Fruit fly (Drosophila melanogaster) whole organism, pupa: ENCODE data around the gene Rab1.

Source experiments
- CG10348 ChIP-seq: fragments of 200-800 bp; sonication (Bioruptor generic); IDR thresholded peaks from 2 replicates; pipeline ENCODE4 v1.3.6; 2022; ENCODE audit warnings: missing biosample characterization, missing genetic modification characterization
- CG12605 ChIP-seq: fragments of 200-800 bp; sonication (Bioruptor generic); IDR thresholded peaks from 2 replicates; pipeline ENCODE4 v1.3.6; 2022; ENCODE audit warnings: missing biosample characterization, missing genetic modification characterization
- CG13204 ChIP-seq: fragments of 200-800 bp; sonication (Bioruptor generic); optimal IDR thresholded peaks from 2 replicates; lab custom pipeline; 2018; ENCODE audit warnings: missing biosample characterization, mild to moderate bottlenecking, missing genetic modification characterization, moderate library complexity
- CG14655 ChIP-seq: fragments of 200-800 bp; sonication (Bioruptor generic); optimal IDR thresholded peaks from 3 replicates; lab custom pipeline; 2017; ENCODE audit warnings: mild to moderate bottlenecking, missing biosample characterization, missing genetic modification reagents, missing genetic modification characterization
- CG15710 ChIP-seq: fragments of 200-800 bp; sonication (Bioruptor generic); optimal IDR thresholded peaks from 2 replicates; lab custom pipeline; 2018; ENCODE audit warnings: missing biosample characterization, mild to moderate bottlenecking, missing genetic modification characterization, moderate library complexity
- CG17806 ChIP-seq: fragments of 200-800 bp; sonication (Bioruptor generic); optimal IDR thresholded peaks from 2 replicates; lab custom pipeline; 2018; ENCODE audit warnings: missing biosample characterization, mild to moderate bottlenecking, missing genetic modification characterization, moderate library complexity
- CG32121 ChIP-seq: fragments of 200-800 bp; sonication (Bioruptor generic); IDR thresholded peaks from 2 replicates; pipeline ENCODE4 v1.3.6; 2022; ENCODE audit warnings: missing biosample characterization, missing genetic modification characterization
- CG34367 ChIP-seq: fragments of 200-800 bp; sonication (Bioruptor generic); optimal IDR thresholded peaks from 2 replicates; lab custom pipeline; 2018; ENCODE audit warnings: missing biosample characterization, mild to moderate bottlenecking, missing genetic modification characterization
- CG4496 ChIP-seq: fragments of 200-800 bp; sonication (Bioruptor generic); IDR thresholded peaks from 3 replicates; pipeline ENCODE4 v1.3.6; 2022; ENCODE audit warnings: missing biosample characterization, missing genetic modification characterization
- CG8159 ChIP-seq: fragments of 200-800 bp; sonication (Bioruptor generic); optimal IDR thresholded peaks from 3 replicates; lab custom pipeline; 2018; ENCODE audit warnings: missing biosample characterization, mild to moderate bottlenecking, missing genetic modification characterization, moderate library complexity
- CG8301 ChIP-seq: fragments of 200-800 bp; sonication (Bioruptor generic); optimal IDR thresholded peaks from 2 replicates; lab custom pipeline; 2018; ENCODE audit warnings: missing biosample characterization, mild to moderate bottlenecking, missing genetic modification characterization
- CG9948 ChIP-seq: fragments of 200-800 bp; sonication (Bioruptor generic); optimal IDR thresholded peaks from 2 replicates; lab custom pipeline; 2018; ENCODE audit warnings: missing biosample characterization, mild to moderate bottlenecking, missing genetic modification characterization, moderate library complexity
- D1 ChIP-seq: fragments of 200-800 bp; sonication (Bioruptor generic); optimal IDR thresholded peaks from 2 replicates; lab custom pipeline; 2018; ENCODE audit warnings: missing biosample characterization, mild to moderate bottlenecking, missing genetic modification characterization, moderate library complexity
- EcR ChIP-seq: fragments of 200-800 bp; sonication (Bioruptor generic); optimal IDR thresholded peaks from 3 replicates; lab custom pipeline; 2019; ENCODE audit warnings: missing biosample characterization, missing genetic modification characterization, mild to moderate bottlenecking, moderate library complexity, missing genetic modification reagents
- Ets98B ChIP-seq: fragments of 200-800 bp; sonication (Bioruptor generic); IDR thresholded peaks from 2 replicates; pipeline ENCODE4 v1.3.6; 2022; ENCODE audit warnings: missing biosample characterization, missing genetic modification characterization
- Pif1A ChIP-seq: fragments of 200-800 bp; sonication (Bioruptor generic); optimal IDR thresholded peaks from 3 replicates; lab custom pipeline; 2016; ENCODE audit warnings: missing biosample characterization, missing genetic modification characterization
- Pif1B ChIP-seq: fragments of 200-800 bp; sonication (Bioruptor generic); optimal IDR thresholded peaks from 3 replicates; lab custom pipeline; 2016; ENCODE audit warnings: missing biosample characterization, missing genetic modification characterization
- Snoo ChIP-seq: fragments of 200-800 bp; sonication (Bioruptor generic); optimal IDR thresholded peaks from 3 replicates; lab custom pipeline; 2017; ENCODE audit warnings: missing biosample characterization, mild to moderate bottlenecking, missing genetic modification characterization, inconsistent platforms
- fd96Ca ChIP-seq: fragments of 200-800 bp; sonication (Bioruptor generic); IDR thresholded peaks from 3 replicates; pipeline ENCODE4 v1.3.6; 2022; ENCODE audit warnings: missing biosample characterization, missing genetic modification characterization
- gl ChIP-seq: fragments of 200-800 bp; sonication (Bioruptor generic); optimal IDR thresholded peaks from 2 replicates; lab custom pipeline; 2018; ENCODE audit warnings: missing biosample characterization, mild to moderate bottlenecking, missing genetic modification characterization
- rn ChIP-seq: fragments of 200-800 bp; sonication (Bioruptor generic); IDR thresholded peaks from 2 replicates; pipeline ENCODE4 v1.3.6; 2022; ENCODE audit warnings: missing biosample characterization, missing genetic modification characterization

Gene Rab1

DNA sequence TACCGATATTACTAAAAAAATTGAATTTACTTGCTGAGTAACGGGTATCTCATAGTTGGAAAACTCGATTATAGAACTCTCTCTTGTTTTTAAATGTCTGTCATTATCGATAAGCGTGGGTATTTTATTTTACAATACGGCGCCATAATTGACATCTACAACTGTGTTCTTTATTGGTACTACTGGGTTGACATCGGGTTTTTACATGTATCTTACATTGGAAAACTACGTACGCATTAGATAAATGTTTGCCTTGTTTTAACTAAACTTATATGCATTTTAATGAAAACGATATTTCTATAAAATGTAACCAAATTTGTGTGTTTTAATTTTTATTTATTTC lies 26.8 kb upstream of the Rab1 start:
- TF ChIP-seq D1 = no peak
- no peak for TF ChIP-seq CG15710
- no peak for TF ChIP-seq CG8159 (tag; lab: Kevin White, UChicago)
- no peak for TF ChIP-seq rn
- no peak for TF ChIP-seq Ets98B (GFP tag; lab: Robert Waterston, UW)
- TF ChIP-seq Snoo = no peak
- no peak for TF ChIP-seq CG9948 (tag; lab: Kevin White, UChicago)

- no peak for TF ChIP-seq rn
- TF ChIP-seq Ets98B (GFP tag; lab: Robert Waterston, UW) = 0 out of 2 replicates have a peak, but pooled peaks have one; percentile 20
- TF ChIP-seq Pif1B (GFP tag; lab: Kevin White, UChicago) = no peak
- no peak for TF ChIP-seq CG8159 (tag; lab: Kevin White, UChicago)
- TF ChIP-seq Snoo = no peak
- no peak for TF ChIP-seq D1
- peak; percentile 82 for TF ChIP-seq EcR (GFP tag; lab: Kevin White, UChicago)
- TF ChIP-seq gl (tag; lab: Kevin White, UChicago) = no peak
- peak; percentile 1 for TF ChIP-seq Pif1A
- no peak for TF ChIP-seq CG13204 (GFP tag; lab: Kevin White, UChicago)
- no peak for TF ChIP-seq CG10348
- TF ChIP-seq, all 21 proteins: peak for 3
These were observed 26.1 kb upstream of the Rab1 start for dm6 chr3R:21295004-21295403.

DNA sequence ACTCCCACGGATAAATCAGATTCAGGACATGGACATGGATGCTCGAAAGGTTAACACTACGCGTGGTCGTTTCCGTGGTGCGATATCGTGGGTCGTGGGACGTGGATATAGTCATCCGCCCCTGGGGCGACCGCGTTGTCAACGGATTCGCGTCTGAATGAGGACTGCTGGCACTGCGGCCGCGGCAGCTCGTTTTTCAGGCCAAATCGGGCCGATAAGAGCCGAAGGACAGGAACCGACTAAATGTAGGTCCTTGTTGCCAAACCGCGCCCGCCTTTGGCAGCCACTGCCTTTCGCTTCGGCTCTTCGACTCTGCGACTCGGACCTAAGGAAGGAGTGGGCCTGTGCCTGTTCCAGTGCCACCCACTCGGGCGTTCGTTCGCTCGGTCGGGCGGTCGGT lies 25.0 kb upstream of the Rab1 start, which contains the start of gene SIFaR:
TSS of gene SIFaR (minus strand) at position 166 of the 400 bp plus-strand sequence.
- no peak for TF ChIP-seq CG8159 (tag; lab: Kevin White, UChicago)

DNA sequence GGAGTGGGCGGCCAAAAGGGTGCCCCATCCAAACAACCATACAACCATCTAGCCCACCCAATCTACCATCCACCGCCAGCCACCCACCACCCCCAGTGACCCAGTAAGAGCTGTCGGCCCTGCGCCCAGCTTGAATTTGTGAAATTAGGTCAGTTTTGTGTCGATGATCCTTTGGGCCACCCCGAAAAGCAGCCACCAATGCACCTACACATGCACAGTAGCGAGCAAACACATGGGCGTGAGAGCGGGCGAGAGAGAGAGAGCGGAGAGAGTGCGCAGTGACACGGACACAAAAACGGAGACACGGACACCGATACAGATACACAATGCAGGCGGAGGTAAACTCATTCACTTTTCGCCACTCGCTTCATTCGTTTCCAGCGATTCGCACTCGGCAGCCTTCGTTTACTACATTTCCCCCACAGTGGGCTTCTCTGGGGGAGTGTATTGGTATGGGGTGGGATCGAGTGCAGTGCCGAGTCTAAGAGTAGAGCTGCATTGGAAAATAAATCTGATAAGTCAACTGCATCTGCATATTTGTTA lies 20.3 kb upstream of the Rab1 start:
- TF ChIP-seq CG34367 (tag; lab: Kevin White, UChicago) = no peak
- TF ChIP-seq EcR (GFP tag; lab: Kevin White, UChicago) = peak; percentile 85
- no peak for TF ChIP-seq CG17806 (tag; lab: Kevin White, UChicago)

- TF ChIP-seq CG8159 (tag; lab: Kevin White, UChicago) = no peak
- TF ChIP-seq CG34367 (tag; lab: Kevin White, UChicago) = no peak
- TF ChIP-seq CG4496 (GFP tag; lab: Robert Waterston, UW) = no peak
- TF ChIP-seq gl (tag; lab: Kevin White, UChicago) = no peak
- TF ChIP-seq rn = no peak
- no peak for TF ChIP-seq fd96Ca (GFP tag; lab: Robert Waterston, UW)
- TF ChIP-seq CG10348 = no peak
- TF ChIP-seq CG9948 (tag; lab: Kevin White, UChicago) = no peak
- no peak for TF ChIP-seq CG8301 (tag; lab: Kevin White, UChicago)
- no peak for TF ChIP-seq Pif1B (GFP tag; lab: Kevin White, UChicago)
- TF ChIP-seq CG32121 (GFP tag; lab: Robert Waterston, UW) = no peak
- no peak for TF ChIP-seq CG17806 (tag; lab: Kevin White, UChicago)
- no peak for TF ChIP-seq Snoo
- no peak for TF ChIP-seq EcR (GFP tag; lab: Kevin White, UChicago)
- no peak for TF ChIP-seq CG15710
- no peak for TF ChIP-seq CG12605 (GFP tag; lab: Robert Waterston, UW)
- no peak for TF ChIP-seq CG13204 (GFP tag; lab: Kevin White, UChicago)
- TF ChIP-seq Ets98B (GFP tag; lab: Robert Waterston, UW) = no peak
- no peak for TF ChIP-seq CG14655
- TF ChIP-seq D1 = no peak
These were observed 19.6 kb upstream of the Rab1 start for dm6 chr3R:21288462-21288861.

DNA sequence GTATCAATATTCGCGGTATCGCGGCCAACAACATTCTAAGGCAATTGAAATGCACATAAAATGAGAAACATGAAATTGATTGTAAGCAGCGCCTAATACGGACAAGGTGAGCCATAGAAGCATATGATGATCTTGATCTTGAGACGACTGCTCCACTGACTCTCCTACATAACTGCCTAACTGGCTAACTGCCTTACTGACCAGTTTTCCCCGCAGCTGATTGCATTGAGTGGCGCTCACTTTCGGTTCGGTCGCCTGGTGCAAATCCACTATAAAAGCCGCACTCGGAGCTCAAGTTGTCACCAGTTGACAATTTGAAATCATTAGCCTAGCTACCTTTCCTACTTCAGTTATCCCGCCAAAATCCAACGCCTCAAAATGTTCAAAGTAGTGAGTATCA lies 14.0 kb upstream of the Rab1 start, which contains the start of gene CG17298:
TSS of gene CG17298 (plus strand) at position 301 of the 400 bp plus-strand sequence.
- no peak for TF ChIP-seq CG13204 (GFP tag; lab: Kevin White, UChicago)
- TF ChIP-seq gl (tag; lab: Kevin White, UChicago) = no peak
- no peak for TF ChIP-seq CG17806 (tag; lab: Kevin White, UChicago)
- no peak for TF ChIP-seq CG32121 (GFP tag; lab: Robert Waterston, UW)
- no peak for TF ChIP-seq CG12605 (GFP tag; lab: Robert Waterston, UW)
- TF ChIP-seq CG8301 (tag; lab: Kevin White, UChicago) = no peak

DNA sequence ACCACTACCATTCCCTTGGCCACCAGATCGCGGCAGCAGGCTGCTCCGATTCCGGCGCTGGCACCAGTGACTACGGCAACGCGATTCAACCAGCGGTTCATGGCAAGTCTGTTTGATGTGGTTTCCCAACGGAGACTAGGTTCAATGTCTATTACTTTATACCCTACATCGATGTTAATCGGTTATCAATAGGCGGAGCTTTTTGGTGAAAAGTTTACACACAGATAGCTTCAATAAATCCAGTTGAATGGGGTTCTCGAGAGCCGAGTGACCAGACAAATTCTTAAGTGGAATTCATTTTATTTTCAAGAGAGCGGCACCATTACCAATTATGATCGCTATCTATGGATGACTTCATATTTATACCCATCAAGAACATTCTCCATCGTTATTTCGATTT lies 7.3 kb upstream of the Rab1 start, which contains the start of gene CG3301:
TSS of gene CG3301 (minus strand) at position 139 of the 400 bp plus-strand sequence.
- no peak for TF ChIP-seq CG15710
- TF ChIP-seq CG34367 (tag; lab: Kevin White, UChicago) = no peak
- no peak for TF ChIP-seq CG12605 (GFP tag; lab: Robert Waterston, UW)
- no peak for TF ChIP-seq CG32121 (GFP tag; lab: Robert Waterston, UW)

DNA sequence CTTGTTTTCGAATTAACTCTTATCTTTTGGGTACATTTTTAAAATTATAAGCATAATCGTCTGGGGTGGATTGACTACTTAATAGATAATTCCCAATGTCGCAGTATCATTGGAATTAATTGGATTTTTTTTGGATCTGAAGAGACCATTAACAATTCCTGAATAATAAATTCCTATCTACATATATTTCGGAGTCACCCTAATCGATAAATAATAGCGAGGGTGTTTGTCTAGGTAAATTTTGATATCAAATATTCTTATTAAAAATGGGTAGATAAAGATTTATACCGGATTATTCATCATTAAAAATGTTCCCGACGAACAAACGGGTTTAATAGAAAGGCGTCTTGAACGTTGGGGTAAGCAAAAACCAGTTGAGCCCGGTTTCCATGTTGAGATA lies 6.0 kb upstream of the Rab1 start:
- TF ChIP-seq Ets98B (GFP tag; lab: Robert Waterston, UW) (no peak), rn (no peak)
